Worm (Caenorhabditis elegans) whole organism, L4/young adult: Measurements from ENCODE around the gene R10E11.6.

ENCODE experiments used
- W03F9.2 ChIP-seq: fragments of 150-350 bp; optimal IDR thresholded peaks from 2 replicates; lab custom pipeline; 2014; ENCODE audit warnings: missing biosample characterization, missing genetic modification characterization
- dao-5 ChIP-seq: sonication (generic microtip); optimal IDR thresholded peaks from 2 replicates; lab custom pipeline; 2016; ENCODE audit warnings: missing genotype, missing genetic modification characterization, moderate library complexity, missing compliant biosample characterization
- him-1 ChIP-seq: sonication (generic microtip); optimal IDR thresholded peaks from 2 replicates; lab custom pipeline; 2016; ENCODE audit warnings: missing genotype, missing genetic modification reagents, missing genetic modification characterization, missing compliant biosample characterization

DNA sequence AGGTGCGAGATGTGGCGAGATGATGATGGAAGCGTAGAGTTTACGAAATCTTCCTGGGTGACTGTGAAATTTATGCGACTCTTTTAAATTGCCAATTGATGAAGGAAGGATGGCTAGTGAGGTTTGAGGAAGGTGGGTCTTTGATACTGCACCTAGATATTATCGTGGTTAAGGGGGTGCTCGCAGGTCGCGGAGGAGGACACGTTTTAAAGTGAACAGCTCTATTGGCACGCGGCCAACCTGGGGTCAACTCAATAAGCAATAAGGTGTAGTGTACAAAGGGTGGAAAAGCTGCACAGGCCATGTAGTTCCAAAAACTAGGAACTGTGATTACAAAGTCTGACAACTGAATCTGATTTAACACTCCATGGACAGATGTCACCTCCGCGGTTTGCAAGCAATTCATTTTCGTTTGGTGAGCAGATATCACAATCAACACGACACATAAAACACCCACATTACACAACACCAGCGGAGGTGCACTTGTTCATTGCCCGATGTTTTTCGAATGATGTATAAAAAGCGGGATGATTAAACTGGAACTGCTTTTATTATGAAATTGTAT lies 37.4 kb upstream of the R10E11.6 start:
- no peak for TF ChIP-seq him-1
- TF ChIP-seq dao-5 (tag; lab: Kevin White, UChicago) = no peak
- no peak for TF ChIP-seq W03F9.2 (tag; lab: Kevin White, UChicago)
